Worm (Caenorhabditis elegans) whole organism, L4 larva: ENCODE results near the gene ints-7.

Experiments used
- lin-39 ChIP-seq: fragments of 150-350 bp; optimal IDR thresholded peaks from 2 replicates; lab custom pipeline; 2014; ENCODE audit warnings: missing biosample characterization, missing genetic modification reagents, missing genetic modification characterization
- nhr-102 ChIP-seq: sonication (generic microtip); optimal IDR thresholded peaks from 2 replicates; lab custom pipeline; 2016; ENCODE audit warnings: mild to moderate bottlenecking, missing genetic modification characterization, moderate library complexity, missing compliant biosample characterization
- pha-4 ChIP-seq, 2 experiments: fragments of 150-350 bp in 1 of 2; fragments of 200-800 bp in 1 of 2; sonication (Bioruptor generic) in 1 of 2; IDR thresholded peaks in 1 of 2; optimal IDR thresholded peaks in 1 of 2; 2 replicates each; pipeline versions ENCODE4 v1.3.6 to Lab custom; 2014 to 2022; ENCODE audit warnings: missing genetic modification characterization in 2 of 2, missing genetic modification reagents in 2 of 2, missing biosample characterization in 1 of 2, missing compliant biosample characterization in 1 of 2
- unc-62 ChIP-seq, 3 experiments: fragments of 150-350 bp in 1 of 3; sonication (generic microtip); optimal IDR thresholded peaks in 2 of 3; peaks in 1 of 3; 1 replicate in 1 of 3; 2 replicates in 2 of 3; lab custom pipeline; 2014 to 2017; ENCODE audit warnings: missing biosample characterization in 3 of 3, missing genetic modification characterization in 3 of 3, missing genetic modification reagents in 3 of 3, missing genotype in 1 of 3
- ztf-11 ChIP-seq: fragments of 150-350 bp; optimal IDR thresholded peaks from 2 replicates; lab custom pipeline; 2014; ENCODE audit warnings: missing biosample characterization, missing genetic modification characterization

DNA sequence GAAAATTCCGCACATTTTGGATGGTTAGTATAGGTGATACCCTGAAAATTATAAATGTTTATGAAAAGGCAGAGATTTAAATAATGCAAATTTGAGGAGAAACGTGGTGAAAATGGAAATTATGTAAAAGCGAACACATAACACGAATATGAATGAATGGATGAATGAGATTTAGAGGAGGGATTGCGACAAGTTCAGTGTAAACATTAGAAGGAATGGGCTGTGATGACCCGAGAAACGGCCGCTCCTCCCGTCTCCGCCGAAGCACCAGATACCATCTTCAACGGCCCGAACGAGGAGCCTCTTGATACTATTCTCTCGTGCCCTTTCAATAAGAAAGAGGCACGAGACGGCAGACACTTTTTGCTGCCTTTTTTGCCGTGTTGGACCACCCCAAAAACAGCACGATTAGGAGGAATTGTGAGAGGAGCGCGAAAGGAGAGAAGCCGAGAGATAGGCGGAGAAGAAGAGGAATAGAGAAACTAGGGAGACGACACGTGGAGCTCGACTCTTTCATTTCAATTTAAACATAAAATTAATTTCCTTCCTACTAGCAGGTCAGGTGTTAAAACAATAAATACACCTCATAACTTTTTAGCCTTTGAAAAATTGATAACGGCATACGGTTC lies 12.8 kb downstream of the ints-7 start, which contains the start of gene gfat-1:
- no peak for TF ChIP-seq lin-39 (tag; lab: Kevin White, UChicago)
- no peak for TF ChIP-seq pha-4 (GFP tag; IDR thresholded peaks at IDR 0.05; lab: Robert Waterston, UW)
- TF ChIP-seq pha-4 (tag; optimal IDR thresholded peaks at IDR 0.05; lab: Kevin White, UChicago): no peak
- no peak for TF ChIP-seq nhr-102
- no peak for TF ChIP-seq ztf-11
- TF ChIP-seq unc-62 (GFP tag; optimal IDR thresholded peaks at IDR 0.05 in 1 of 2; lab: Kevin White, UChicago): no peak
- no peak for TF ChIP-seq unc-62 (tag; optimal IDR thresholded peaks at IDR 0.05; lab: Kevin White, UChicago)
